Worm (Caenorhabditis elegans): ENCODE data around the gene C15H11.13.

ce11 chrV:14391830-14392229, 3.0 kb upstream of the C15H11.13 start, which contains the start of gene C15H11.10:
- TF ChIP-seq nhr-12 (tag; optimal IDR thresholded peaks at IDR 0.05) (no peak), skn-1 (tag; optimal IDR thresholded peaks at IDR 0.05) (no peak), egl-27 (tag; optimal IDR thresholded peaks at IDR 0.05) (no peak)

All from whole organism, L3 larva.